Worm (Caenorhabditis elegans) whole organism, L4 larva: ENCODE results near the gene C14F11.7.

Experiments
- D1046.2 ChIP-seq: fragments of 200-800 bp; sonication (Bioruptor generic); IDR thresholded peaks from 2 replicates; pipeline ENCODE4 v1.3.6; 2022; ENCODE audit warnings: missing genetic modification characterization, missing compliant biosample characterization
- F10B5.3 ChIP-seq: sonication (generic microtip); optimal IDR thresholded peaks from 2 replicates; lab custom pipeline; 2016; ENCODE audit warnings: mild to moderate bottlenecking, missing genetic modification characterization, missing compliant biosample characterization
- R02D3.7 ChIP-seq: fragments of 150-350 bp; sonication (generic microtip); optimal IDR thresholded peaks from 3 replicates; lab custom pipeline; 2014; ENCODE audit warnings: missing biosample characterization, missing genetic modification characterization
- T26A8.4 ChIP-seq: fragments of 200-800 bp; sonication (Bioruptor generic); IDR thresholded peaks from 2 replicates; pipeline ENCODE4 v1.3.6; 2022; ENCODE audit warnings: missing genetic modification characterization, missing compliant biosample characterization
- aha-1 ChIP-seq: fragments of 150-350 bp; peaks from one replicate; lab custom pipeline; 2014; ENCODE audit warnings: missing biosample characterization, missing genetic modification characterization
- ceh-82 ChIP-seq: sonication (generic microtip); optimal IDR thresholded peaks from 2 replicates; lab custom pipeline; 2017; ENCODE audit warnings: missing biosample characterization, missing genetic modification characterization
- ctbp-1 ChIP-seq: fragments of 200-800 bp; sonication (Bioruptor generic); IDR thresholded peaks from 2 replicates; pipeline ENCODE4 v1.3.6; 2022; ENCODE audit warnings: missing genetic modification reagents, missing genetic modification characterization, missing compliant biosample characterization
- daf-16 ChIP-seq, 3 experiments: sonication (generic microtip); optimal IDR thresholded peaks; 2 replicates each; lab custom pipeline; 2016 to 2017; ENCODE audit warnings: missing genetic modification characterization in 3 of 3, missing genetic modification reagents in 3 of 3, mild to moderate bottlenecking in 2 of 3, missing compliant biosample characterization in 2 of 3, missing biosample characterization in 1 of 3, moderate library complexity in 1 of 3
- daf-8 ChIP-seq: fragments of 200-800 bp; sonication (Bioruptor generic); IDR thresholded peaks from 2 replicates; pipeline ENCODE4 v1.3.6; 2022; ENCODE audit warnings: missing genetic modification characterization, missing compliant biosample characterization
- dmd-6 ChIP-seq: fragments of 200-800 bp; sonication (Bioruptor generic); IDR thresholded peaks from 2 replicates; pipeline ENCODE4 v1.3.6; 2022; ENCODE audit warnings: missing genetic modification reagents, missing genetic modification characterization, missing compliant biosample characterization
- dmd-9 ChIP-seq: fragments of 200-800 bp; sonication (Bioruptor generic); IDR thresholded peaks from 2 replicates; pipeline ENCODE4 v1.3.6; 2022; ENCODE audit warnings: missing genetic modification reagents, missing genetic modification characterization, missing compliant biosample characterization
- egl-43 ChIP-seq: fragments of 200-800 bp; sonication (Bioruptor generic); IDR thresholded peaks from 2 replicates; pipeline ENCODE4 v1.3.6; 2022; ENCODE audit warnings: missing genetic modification reagents, missing genetic modification characterization, missing compliant biosample characterization
- hif-1 ChIP-seq, 2 experiments: sonication (generic microtip); optimal IDR thresholded peaks; 2 replicates each; lab custom pipeline; 2016 to 2017; ENCODE audit warnings: missing compliant biosample characterization in 2 of 2, missing genetic modification characterization in 2 of 2, missing genetic modification reagents in 2 of 2, missing genotype in 2 of 2, mild to moderate bottlenecking in 1 of 2
- hlh-11 ChIP-seq: fragments of 200-800 bp; sonication (Bioruptor generic); optimal IDR thresholded peaks from 2 replicates; lab custom pipeline; 2018; ENCODE audit warnings: mild to moderate bottlenecking, missing genetic modification characterization, missing compliant biosample characterization
- hlh-30 ChIP-seq: sonication (generic microtip); optimal IDR thresholded peaks from 2 replicates; lab custom pipeline; 2017; ENCODE audit warnings: antibody characterized with exemption, mild to moderate bottlenecking, missing genetic modification characterization, missing compliant biosample characterization; ENCODE audit not compliant: insufficient read depth
- hmg-1.1 ChIP-seq: fragments of 200-800 bp; sonication (Bioruptor generic); IDR thresholded peaks from 2 replicates; pipeline ENCODE4 v1.3.6; 2022; ENCODE audit warnings: missing genetic modification reagents, missing genetic modification characterization, missing compliant biosample characterization
- lim-7 ChIP-seq: fragments of 200-800 bp; sonication (Bioruptor generic); IDR thresholded peaks from 2 replicates; pipeline ENCODE4 v1.3.6; 2022; ENCODE audit warnings: missing genetic modification characterization, missing compliant biosample characterization
- lin-39 ChIP-seq: fragments of 150-350 bp; optimal IDR thresholded peaks from 2 replicates; lab custom pipeline; 2014; ENCODE audit warnings: missing biosample characterization, missing genetic modification reagents, missing genetic modification characterization
- lsy-2 ChIP-seq, 2 experiments: fragments of 150-350 bp in 1 of 2; sonication (generic microtip) in 1 of 2; optimal IDR thresholded peaks; 2 replicates each; lab custom pipeline; 2014 to 2017; ENCODE audit warnings: missing biosample characterization in 2 of 2, missing genetic modification characterization in 2 of 2
- madf-9 ChIP-seq: fragments of 200-800 bp; sonication (Bioruptor generic); conservative IDR thresholded peaks from 2 replicates; pipeline ENCODE4 v1.3.6; 2022; ENCODE audit warnings: missing genetic modification reagents, missing genetic modification characterization, missing compliant biosample characterization
- mdl-1 ChIP-seq, 2 experiments: fragments of 150-350 bp in 1 of 2; sonication (generic microtip) in 1 of 2; optimal IDR thresholded peaks; 2 replicates each; lab custom pipeline; 2014 to 2017; ENCODE audit warnings: missing biosample characterization in 2 of 2, missing genetic modification characterization in 2 of 2
- mdt-29 ChIP-seq: fragments of 200-800 bp; sonication (Bioruptor generic); IDR thresholded peaks from 2 replicates; pipeline ENCODE4 v1.3.6; 2022; ENCODE audit warnings: missing genetic modification reagents, missing genetic modification characterization, missing compliant biosample characterization
- mep-1 ChIP-seq: fragments of 150-350 bp; sonication (generic microtip); optimal IDR thresholded peaks from 3 replicates; lab custom pipeline; 2014; ENCODE audit warnings: missing biosample characterization, missing genetic modification characterization
- mxl-2 ChIP-seq: fragments of 200-800 bp; sonication (Bioruptor generic); conservative IDR thresholded peaks from 2 replicates; pipeline ENCODE4 v1.3.6; 2022; ENCODE audit warnings: missing genetic modification reagents, missing genetic modification characterization, missing compliant biosample characterization
- mxl-3 ChIP-seq: fragments of 200-800 bp; sonication (Bioruptor generic); optimal IDR thresholded peaks from 2 replicates; lab custom pipeline; 2018; ENCODE audit warnings: mild to moderate bottlenecking, missing genetic modification characterization, missing compliant biosample characterization
- nhr-10 ChIP-seq: fragments of 150-350 bp; optimal IDR thresholded peaks from 2 replicates; lab custom pipeline; 2014; ENCODE audit warnings: missing biosample characterization, missing genetic modification characterization
- nhr-102 ChIP-seq: sonication (generic microtip); optimal IDR thresholded peaks from 2 replicates; lab custom pipeline; 2016; ENCODE audit warnings: mild to moderate bottlenecking, missing genetic modification characterization, moderate library complexity, missing compliant biosample characterization
- nhr-237 ChIP-seq: sonication (generic microtip); optimal IDR thresholded peaks from 2 replicates; lab custom pipeline; 2017; ENCODE audit warnings: missing biosample characterization, missing genetic modification characterization
- nhr-28 ChIP-seq: fragments of 150-350 bp; optimal IDR thresholded peaks from 2 replicates; lab custom pipeline; 2014; ENCODE audit warnings: missing biosample characterization, missing genetic modification characterization
- nhr-48 ChIP-seq: sonication (generic microtip); optimal IDR thresholded peaks from 2 replicates; lab custom pipeline; 2016; ENCODE audit warnings: mild to moderate bottlenecking, missing genetic modification characterization, missing compliant biosample characterization
- nhr-6 ChIP-seq: fragments of 150-350 bp; optimal IDR thresholded peaks from 2 replicates; lab custom pipeline; 2014; ENCODE audit warnings: missing biosample characterization, missing genetic modification characterization
- pha-4 ChIP-seq, 2 experiments: fragments of 150-350 bp in 1 of 2; fragments of 200-800 bp in 1 of 2; sonication (Bioruptor generic) in 1 of 2; IDR thresholded peaks in 1 of 2; optimal IDR thresholded peaks in 1 of 2; 2 replicates each; pipeline versions ENCODE4 v1.3.6 to Lab custom; 2014 to 2022; ENCODE audit warnings: missing genetic modification characterization in 2 of 2, missing genetic modification reagents in 2 of 2, missing biosample characterization in 1 of 2, missing compliant biosample characterization in 1 of 2
- php-3 ChIP-seq: fragments of 200-800 bp; sonication (Bioruptor generic); IDR thresholded peaks from 2 replicates; pipeline ENCODE4 v1.3.6; 2022; ENCODE audit warnings: missing genetic modification reagents, missing genetic modification characterization, missing compliant biosample characterization
- rbr-2 ChIP-seq: sonication (generic microtip); optimal IDR thresholded peaks from 2 replicates; lab custom pipeline; 2016; ENCODE audit warnings: missing genotype, missing genetic modification characterization, missing compliant biosample characterization
- saeg-2 ChIP-seq: fragments of 200-800 bp; sonication (Bioruptor generic); IDR thresholded peaks from 2 replicates; pipeline ENCODE4 v1.3.6; 2022; ENCODE audit warnings: missing genetic modification reagents, missing genetic modification characterization, missing compliant biosample characterization
- sdz-12 ChIP-seq: fragments of 200-800 bp; sonication (Bioruptor generic); optimal IDR thresholded peaks from 2 replicates; lab custom pipeline; 2018; ENCODE audit warnings: mild to moderate bottlenecking, missing genetic modification characterization, missing compliant biosample characterization
- set-16 ChIP-seq: fragments of 200-800 bp; sonication (Bioruptor generic); IDR thresholded peaks from 2 replicates; pipeline ENCODE4 v1.3.6; 2022; ENCODE audit warnings: missing genetic modification reagents, missing genetic modification characterization, missing compliant biosample characterization
- snpc-1.2 ChIP-seq: fragments of 200-800 bp; sonication (Bioruptor generic); IDR thresholded peaks from 2 replicates; pipeline ENCODE4 v1.3.6; 2022; ENCODE audit warnings: missing genetic modification reagents, missing genetic modification characterization, missing compliant biosample characterization
- spr-3 ChIP-seq: fragments of 200-800 bp; sonication (Bioruptor generic); optimal IDR thresholded peaks from 2 replicates; lab custom pipeline; 2018; ENCODE audit warnings: mild to moderate bottlenecking, missing genetic modification characterization, missing compliant biosample characterization
- tag-97 ChIP-seq: fragments of 200-800 bp; sonication (Bioruptor generic); IDR thresholded peaks from 2 replicates; pipeline ENCODE4 v1.3.6; 2022; ENCODE audit warnings: missing genetic modification characterization, missing compliant biosample characterization
- tra-1 ChIP-seq: fragments of 200-800 bp; sonication (Bioruptor generic); IDR thresholded peaks from 2 replicates; pipeline ENCODE4 v1.3.6; 2022; ENCODE audit warnings: missing genetic modification reagents, missing genetic modification characterization, missing compliant biosample characterization
- unc-39 ChIP-seq: sonication (generic microtip); optimal IDR thresholded peaks from 2 replicates; lab custom pipeline; 2017; ENCODE audit warnings: missing biosample characterization, missing genetic modification characterization
- unc-62 ChIP-seq, 3 experiments: fragments of 150-350 bp in 1 of 3; sonication (generic microtip); optimal IDR thresholded peaks in 2 of 3; peaks in 1 of 3; 1 replicate in 1 of 3; 2 replicates in 2 of 3; lab custom pipeline; 2014 to 2017; ENCODE audit warnings: missing biosample characterization in 3 of 3, missing genetic modification characterization in 3 of 3, missing genetic modification reagents in 3 of 3, missing genotype in 1 of 3
- zfp-2 ChIP-seq: sonication (generic microtip); optimal IDR thresholded peaks from 2 replicates; lab custom pipeline; 2016; ENCODE audit warnings: mild to moderate bottlenecking, missing genetic modification characterization, missing compliant biosample characterization
- zfp-3 ChIP-seq: fragments of 200-800 bp; sonication (Bioruptor generic); conservative IDR thresholded peaks from 2 replicates; pipeline ENCODE4 v1.3.6; 2022; ENCODE audit warnings: missing genetic modification reagents, missing genetic modification characterization, missing compliant biosample characterization

Gene C14F11.7

ce11 chrX:6252752-6253151, 44.4 kb upstream of the C14F11.7 start:
- TF ChIP-seq daf-8 = no peak
- no peak for TF ChIP-seq daf-16 (GFP tag; optimal IDR thresholded peaks at IDR 0.05; lab: Kevin White, UChicago)
- peak; percentile 53 for TF ChIP-seq daf-16 (tag; optimal IDR thresholded peaks at IDR 0.05; lab: Kevin White, UChicago)
- TF ChIP-seq aha-1 = peak; percentile 22

- TF ChIP-seq egl-43 (GFP tag; lab: Robert Waterston, UW) = peak; percentile 64; the same call in 1 of the 2 replicates
- TF ChIP-seq D1046.2 = no peak
- peak; percentile 8 to 32 for TF ChIP-seq daf-16 (GFP tag; optimal IDR thresholded peaks at IDR 0.05; lab: Kevin White, UChicago)
- peak; percentile 34 for TF ChIP-seq daf-16 (tag; optimal IDR thresholded peaks at IDR 0.05; lab: Kevin White, UChicago)
- TF ChIP-seq hmg-1.1 (GFP tag; lab: Robert Waterston, UW) = peak; percentile 65
- TF ChIP-seq dmd-9 = no peak
- TF ChIP-seq tag-97 (GFP tag; lab: Robert Waterston, UW) = no peak
- TF ChIP-seq unc-62 (GFP tag; optimal IDR thresholded peaks at IDR 0.05 in 1 of 2; lab: Kevin White, UChicago) = no peak
- no peak for TF ChIP-seq unc-62 (tag; optimal IDR thresholded peaks at IDR 0.05; lab: Kevin White, UChicago)
- TF ChIP-seq dmd-6 (GFP tag; lab: Robert Waterston, UW) = peak; percentile 63
- TF ChIP-seq unc-39 = no peak
- peak; percentile 62; the same call in 1 of the 2 replicates for TF ChIP-seq tra-1 (GFP tag; lab: Robert Waterston, UW)
- no peak for TF ChIP-seq snpc-1.2
- TF ChIP-seq lim-7 = no peak
- TF ChIP-seq lsy-2 (tag; optimal IDR thresholded peaks at IDR 0.05; lab: Kevin White, UChicago) = peak in 1 of 2 experiments; percentile 50
- 0 out of 2 replicates have a peak, but pooled peaks have one; percentile 28 for TF ChIP-seq madf-9 (GFP tag; lab: Robert Waterston, UW)
- TF ChIP-seq pha-4 (GFP tag; IDR thresholded peaks at IDR 0.05; lab: Robert Waterston, UW) = peak; percentile 57; the same call in 1 of the 2 replicates
- TF ChIP-seq pha-4 (tag; optimal IDR thresholded peaks at IDR 0.05; lab: Kevin White, UChicago) = no peak
- no peak for TF ChIP-seq F10B5.3 (tag; lab: Kevin White, UChicago)
- TF ChIP-seq nhr-6 = no peak
- TF ChIP-seq mdl-1 (tag; optimal IDR thresholded peaks at IDR 0.05; lab: Kevin White, UChicago) = peak; percentile 30 to 31
- no peak for TF ChIP-seq nhr-102 (tag; lab: Kevin White, UChicago)
- TF ChIP-seq R02D3.7 (tag; lab: Kevin White, UChicago) = no peak
- peak; percentile 98 for TF ChIP-seq aha-1
- TF ChIP-seq php-3 = no peak
- TF ChIP-seq hlh-30 = peak; percentile 7
- TF ChIP-seq nhr-28 (tag; lab: Kevin White, UChicago) = peak; percentile 46
- peak; percentile 55 for TF ChIP-seq nhr-10 (tag; lab: Kevin White, UChicago)
- no peak for TF ChIP-seq nhr-237
- TF ChIP-seq mep-1 (tag; lab: Kevin White, UChicago) = peak; percentile 58
- TF ChIP-seq hlh-11 (tag; lab: Kevin White, UChicago) = peak; percentile 71
- 0 out of 2 replicates have a peak, but pooled peaks have one; percentile 5 for TF ChIP-seq saeg-2
- peak in 1 of 2 experiments; percentile 36 for TF ChIP-seq hif-1 (tag; optimal IDR thresholded peaks at IDR 0.05; lab: Kevin White, UChicago)
- peak; percentile 79 for TF ChIP-seq mdt-29 (GFP tag; lab: Robert Waterston, UW)
- TF ChIP-seq zfp-3 = peak; percentile 44; the same call in 1 of the 2 replicates
- 0 out of 2 replicates have a peak, but pooled peaks have one; percentile 2 for TF ChIP-seq mxl-2 (GFP tag; lab: Robert Waterston, UW)
- peak; percentile 37 for TF ChIP-seq rbr-2 (tag; lab: Kevin White, UChicago)
- peak; percentile 31 for TF ChIP-seq sdz-12 (GFP tag; lab: Kevin White, UChicago)
- TF ChIP-seq lin-39 (tag; lab: Kevin White, UChicago) = no peak
- TF ChIP-seq nhr-48 (tag; lab: Kevin White, UChicago) = peak; percentile 15
- TF ChIP-seq T26A8.4 (GFP tag; lab: Robert Waterston, UW) = peak; percentile 69; the same call in 1 of the 2 replicates
- no peak for TF ChIP-seq ceh-82 (tag; lab: Kevin White, UChicago)
- no peak for TF ChIP-seq mxl-3 (GFP tag; lab: Kevin White, UChicago)
- TF ChIP-seq ctbp-1 = no peak
- TF ChIP-seq spr-3 (GFP tag; lab: Kevin White, UChicago) = no peak
- TF ChIP-seq zfp-2 (tag; lab: Kevin White, UChicago) = no peak
- TF ChIP-seq set-16 (GFP tag; lab: Robert Waterston, UW) = peak; percentile 85
Observed at ce11 chrX:6251947-6252617, 43.7 kb upstream of the C14F11.7 start.
